Fruit fly (Drosophila melanogaster): Measurements from ENCODE around the gene CG8997.

Gene CG8997

DNA sequence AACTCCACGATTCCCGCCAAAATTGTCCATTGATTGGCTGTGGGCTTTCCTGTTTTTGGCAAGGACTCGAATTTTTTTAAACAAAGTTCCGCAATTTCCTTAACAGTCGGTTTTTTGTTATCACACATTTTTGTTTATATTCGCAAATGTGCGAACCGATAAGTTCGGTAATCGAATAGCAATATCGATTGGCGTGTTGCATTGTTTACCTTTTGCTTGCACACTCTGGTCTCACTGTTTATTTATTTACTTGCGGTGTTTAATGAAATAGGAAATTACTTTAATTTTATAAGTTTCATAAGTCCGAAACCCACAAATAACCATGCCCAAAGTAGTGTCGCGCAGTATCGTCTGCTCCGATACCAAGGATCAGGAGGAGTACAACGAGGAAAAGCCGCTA, 33.8 kb downstream of the CG8997 start, which contains the start of the genes Adat1 and CG16865 (continued):
- TF ChIP-seq CG18262 (tag; optimal IDR thresholded peaks at IDR 0.05) (no peak), Oli (tag; optimal IDR thresholded peaks at IDR 0.05) (no peak), zfh1 (GFP tag; IDR thresholded peaks at IDR 0.05) (no peak), CG6654 (GFP tag; optimal IDR thresholded peaks at IDR 0.05) (no peak), CG12219 (GFP tag; optimal IDR thresholded peaks at IDR 0.05) (no peak), CG5245 (GFP tag; optimal IDR thresholded peaks at IDR 0.05) (no peak), otp (GFP tag; IDR thresholded peaks at IDR 0.05) (no peak), dysf (GFP tag; IDR thresholded peaks at IDR 0.05) (no peak), jumu (GFP tag; optimal IDR thresholded peaks at IDR 0.05) (no peak), Rfx (GFP tag; IDR thresholded peaks at IDR 0.05) (no peak), B-H2 (GFP tag; optimal IDR thresholded peaks at IDR 0.05) (no peak), CG7372 (GFP tag; IDR thresholded peaks at IDR 0.05) (no peak), CG12104 (GFP tag; optimal IDR thresholded peaks at IDR 0.05) (no peak), wor (GFP tag; IDR thresholded peaks at IDR 0.05) (no peak), seq (GFP tag; IDR thresholded peaks at IDR 0.05) (no peak), Ssrp (tag; optimal IDR thresholded peaks at IDR 0.05) (no peak), CG3838 (GFP tag; optimal IDR thresholded peaks at IDR 0.05) (no peak), HLH3B (GFP tag; IDR thresholded peaks at IDR 0.05) (no peak), corto (GFP tag; optimal IDR thresholded peaks at IDR 0.05) (no peak), CG10565 (GFP tag; optimal IDR thresholded peaks at IDR 0.05) (no peak), CG8944 (GFP tag; optimal IDR thresholded peaks at IDR 0.05) (no peak), Fer1 (GFP tag; optimal IDR thresholded peaks at IDR 0.05) (peak; percentile 21), maf-S (GFP tag; optimal IDR thresholded peaks at IDR 0.05) (no peak), tap (tag; optimal IDR thresholded peaks at IDR 0.05) (no peak), CG2129 (GFP tag; IDR thresholded peaks at IDR 0.05; ENCODE audit: partially characterized antibody) (no peak), Hr39 (optimal IDR thresholded peaks at IDR 0.05) (no peak), CG4617 (GFP tag; optimal IDR thresholded peaks at IDR 0.05; ENCODE audit: borderline replicate concordance) (peak; percentile 74), dpn (GFP tag; optimal IDR thresholded peaks at IDR 0.05) (no peak), ssp (GFP tag; IDR thresholded peaks at IDR 0.05) (no peak), CG4282 (GFP tag; optimal IDR thresholded peaks at IDR 0.05) (no peak), CG7357 (GFP tag; IDR thresholded peaks at IDR 0.05) (no peak), sna (GFP tag; IDR thresholded peaks at IDR 0.05; ENCODE audit: partially characterized antibody) (no peak; the same call in 1 of the 2 replicates), Doc3 (GFP tag; IDR thresholded peaks at IDR 0.05; ENCODE audit: partially characterized antibody) (0 out of 3 replicates have a peak, but pooled peaks have one; percentile 28), CG12299 (tag; optimal IDR thresholded peaks at IDR 0.05) (no peak), CG9215 (GFP tag; IDR thresholded peaks at IDR 0.05) (no peak), vfl (GFP tag; optimal IDR thresholded peaks at IDR 0.05) (no peak), bbx (GFP tag; IDR thresholded peaks at IDR 0.05; ENCODE audit: partially characterized antibody) (peak; percentile 47; the same call in 1 of the 2 replicates), CG17568 (GFP tag; optimal IDR thresholded peaks at IDR 0.05) (no peak), CG13624 (GFP tag; optimal IDR thresholded peaks at IDR 0.05) (peak; percentile 12), CHES-1-like (GFP tag; optimal IDR thresholded peaks at IDR 0.05) (no peak), CG14014 (GFP tag; IDR thresholded peaks at IDR 0.05) (no peak), CG32772 (GFP tag; IDR thresholded peaks at IDR 0.05) (no peak), sqz (GFP tag; optimal IDR thresholded peaks at IDR 0.05) (no peak), Sry-δ (GFP tag; optimal IDR thresholded peaks at IDR 0.05) (peak; percentile 43), CG6813 (GFP tag; optimal IDR thresholded peaks at IDR 0.05) (no peak), cg (GFP tag; optimal IDR thresholded peaks at IDR 0.05) (no peak), tgo (GFP tag; IDR thresholded peaks at IDR 0.05) (no peak), CG12155 (GFP tag; optimal IDR thresholded peaks at IDR 0.05) (no peak), amos (GFP tag; IDR thresholded peaks at IDR 0.05; ENCODE audit: partially characterized antibody) (peak; percentile 51; the same call in 1 of the 2 replicates), sima (GFP tag; optimal IDR thresholded peaks at IDR 0.05) (no peak), Dek (tag; optimal IDR thresholded peaks at IDR 0.05) (no peak), CG7839 (tag; optimal IDR thresholded peaks at IDR 0.05) (no peak)
